Worm (Caenorhabditis elegans) whole organism, L3 larva: Measurements from ENCODE around the gene K12H6.2.

ENCODE experiments used
- R02D3.7 ChIP-seq: fragments of 150-350 bp; optimal IDR thresholded peaks from 2 replicates; lab custom pipeline; 2014; ENCODE audit warnings: missing biosample characterization, missing genetic modification characterization
- ZK546.5 ChIP-seq: sonication (generic microtip); optimal IDR thresholded peaks from 2 replicates; lab custom pipeline; 2017; ENCODE audit warnings: missing biosample characterization, missing genetic modification characterization
- aly-2 ChIP-seq: fragments of 150-350 bp; optimal IDR thresholded peaks from 2 replicates; lab custom pipeline; 2014; ENCODE audit warnings: missing biosample characterization, missing genetic modification characterization
- ceh-16 ChIP-seq: sonication (generic microtip); optimal IDR thresholded peaks from 2 replicates; lab custom pipeline; 2017; ENCODE audit warnings: missing biosample characterization, missing genetic modification characterization
- ceh-28 ChIP-seq: fragments of 150-350 bp; optimal IDR thresholded peaks from 2 replicates; lab custom pipeline; 2014; ENCODE audit warnings: missing biosample characterization, missing genetic modification reagents, missing genetic modification characterization
- ceh-82 ChIP-seq: fragments of 150-350 bp; optimal IDR thresholded peaks from 2 replicates; lab custom pipeline; 2014; ENCODE audit warnings: missing biosample characterization, missing genetic modification characterization
- ceh-9 ChIP-seq: sonication (generic microtip); optimal IDR thresholded peaks from 2 replicates; lab custom pipeline; 2018; ENCODE audit warnings: missing biosample characterization, missing genetic modification characterization
- egl-27 ChIP-seq: sonication (generic microtip); optimal IDR thresholded peaks from 4 replicates; lab custom pipeline; 2017; ENCODE audit warnings: missing biosample characterization, missing genetic modification reagents, missing genetic modification characterization
- egl-5 ChIP-seq: fragments of 150-350 bp; optimal IDR thresholded peaks from 2 replicates; lab custom pipeline; 2017; ENCODE audit warnings: missing biosample characterization, missing genetic modification reagents, missing genetic modification characterization, inconsistent platforms
- elt-1 ChIP-seq: fragments of 150-350 bp; optimal IDR thresholded peaks from 2 replicates; lab custom pipeline; 2014; ENCODE audit warnings: missing biosample characterization, missing genetic modification characterization
- elt-2 ChIP-seq: sonication (generic microtip); optimal IDR thresholded peaks from 2 replicates; lab custom pipeline; 2016; ENCODE audit warnings: missing genetic modification reagents, mild to moderate bottlenecking, missing genetic modification characterization, missing compliant biosample characterization
- eor-1 ChIP-seq, 2 experiments: fragments of 150-350 bp; optimal IDR thresholded peaks; 2 replicates each; lab custom pipeline; 2014 to 2018; ENCODE audit warnings: missing biosample characterization in 2 of 2, missing genetic modification characterization in 2 of 2
- fkh-10 ChIP-seq: sonication (generic microtip); optimal IDR thresholded peaks from 2 replicates; lab custom pipeline; 2017; ENCODE audit warnings: missing biosample characterization, missing genetic modification reagents, missing genetic modification characterization
- fkh-2 ChIP-seq: fragments of 150-350 bp; optimal IDR thresholded peaks from 2 replicates; lab custom pipeline; 2014; ENCODE audit warnings: missing biosample characterization, missing genetic modification reagents, missing genetic modification characterization
- fos-1 ChIP-seq: fragments of 150-350 bp; optimal IDR thresholded peaks from 2 replicates; lab custom pipeline; 2014; ENCODE audit warnings: missing biosample characterization, missing genetic modification characterization
- hmg-11 ChIP-seq: sonication (generic microtip); optimal IDR thresholded peaks from 2 replicates; lab custom pipeline; 2016; ENCODE audit warnings: missing genetic modification characterization, missing compliant biosample characterization
- jun-1 ChIP-seq: fragments of 150-350 bp; optimal IDR thresholded peaks from 2 replicates; lab custom pipeline; 2014; ENCODE audit warnings: missing biosample characterization, missing genetic modification reagents, missing genetic modification characterization
- lin-15B ChIP-seq: fragments of 150-350 bp; optimal IDR thresholded peaks from 2 replicates; lab custom pipeline; 2014; ENCODE audit warnings: missing biosample characterization, missing genetic modification characterization
- lin-39 ChIP-seq: fragments of 150-350 bp; optimal IDR thresholded peaks from 2 replicates; lab custom pipeline; 2018; ENCODE audit warnings: missing biosample characterization, missing genetic modification reagents, missing genetic modification characterization
- lsy-12 ChIP-seq: sonication (generic microtip); optimal IDR thresholded peaks from 2 replicates; lab custom pipeline; 2016; ENCODE audit warnings: mild to moderate bottlenecking, missing genetic modification characterization, missing compliant biosample characterization
- mml-1 ChIP-seq: fragments of 150-350 bp; sonication (generic microtip); optimal IDR thresholded peaks from 3 replicates; lab custom pipeline; 2014; ENCODE audit warnings: missing biosample characterization, missing genetic modification characterization
- nfya-1 ChIP-seq: sonication (generic microtip); optimal IDR thresholded peaks from 2 replicates; lab custom pipeline; 2017; ENCODE audit warnings: missing genetic modification characterization, mild to moderate bottlenecking, missing compliant biosample characterization, antibody characterized with exemption, moderate library complexity; ENCODE audit not compliant: insufficient read depth
- nhr-11 ChIP-seq: fragments of 150-350 bp; optimal IDR thresholded peaks from 2 replicates; lab custom pipeline; 2014; ENCODE audit warnings: missing biosample characterization, missing genetic modification characterization
- nhr-12 ChIP-seq: fragments of 150-350 bp; optimal IDR thresholded peaks from 2 replicates; lab custom pipeline; 2014; ENCODE audit warnings: missing biosample characterization, missing genetic modification characterization
- nhr-23 ChIP-seq: fragments of 150-350 bp; optimal IDR thresholded peaks from 2 replicates; lab custom pipeline; 2014; ENCODE audit warnings: missing biosample characterization, missing genetic modification reagents, missing genetic modification characterization
- nhr-28 ChIP-seq: fragments of 150-350 bp; optimal IDR thresholded peaks from 2 replicates; lab custom pipeline; 2014; ENCODE audit warnings: missing biosample characterization, missing genetic modification characterization
- nhr-43 ChIP-seq: sonication (generic microtip); optimal IDR thresholded peaks from 2 replicates; lab custom pipeline; 2016; ENCODE audit warnings: mild to moderate bottlenecking, missing genetic modification characterization, missing compliant biosample characterization; ENCODE audit not compliant: poor library complexity, severe bottlenecking
- nhr-67 ChIP-seq: fragments of 150-350 bp; optimal IDR thresholded peaks from 2 replicates; lab custom pipeline; 2014; ENCODE audit warnings: missing biosample characterization, missing genetic modification characterization
- nhr-77 ChIP-seq: fragments of 150-350 bp; optimal IDR thresholded peaks from 2 replicates; lab custom pipeline; 2014; ENCODE audit warnings: missing biosample characterization, missing genetic modification characterization
- pha-4 ChIP-seq: fragments of 150-350 bp; optimal IDR thresholded peaks from 2 replicates; lab custom pipeline; 2014; ENCODE audit warnings: missing biosample characterization, missing genetic modification reagents, missing genetic modification characterization
- pqm-1 ChIP-seq: fragments of 150-350 bp; optimal IDR thresholded peaks from 2 replicates; lab custom pipeline; 2017; ENCODE audit warnings: missing biosample characterization, missing genetic modification characterization, inconsistent platforms
- sea-2 ChIP-seq: fragments of 150-350 bp; sonication (generic microtip); optimal IDR thresholded peaks from 4 replicates; lab custom pipeline; 2014; ENCODE audit warnings: missing biosample characterization, missing genetic modification reagents, missing genetic modification characterization
- skn-1 ChIP-seq: fragments of 150-350 bp; optimal IDR thresholded peaks from 2 replicates; lab custom pipeline; 2014; ENCODE audit warnings: missing biosample characterization, missing genetic modification characterization
- tbx-2 ChIP-seq: sonication (generic microtip); optimal IDR thresholded peaks from 2 replicates; lab custom pipeline; 2016; ENCODE audit warnings: mild to moderate bottlenecking, missing genetic modification characterization, missing compliant biosample characterization
- unc-39 ChIP-seq: sonication (generic microtip); optimal IDR thresholded peaks from 4 replicates; lab custom pipeline; 2017; ENCODE audit warnings: missing biosample characterization, missing genetic modification characterization
- unc-62 ChIP-seq: fragments of 150-350 bp; sonication (generic microtip); optimal IDR thresholded peaks from 4 replicates; lab custom pipeline; 2014; ENCODE audit warnings: missing biosample characterization, missing genetic modification reagents, missing genetic modification characterization
- zag-1 ChIP-seq: fragments of 150-350 bp; optimal IDR thresholded peaks from 2 replicates; lab custom pipeline; 2014; ENCODE audit warnings: missing biosample characterization, missing genetic modification characterization
- ztf-11 ChIP-seq: fragments of 150-350 bp; optimal IDR thresholded peaks from 2 replicates; lab custom pipeline; 2014; ENCODE audit warnings: missing biosample characterization, missing genetic modification characterization
- ztf-4 ChIP-seq: fragments of 150-350 bp; optimal IDR thresholded peaks from 2 replicates; lab custom pipeline; 2014; ENCODE audit warnings: missing biosample characterization, missing genetic modification characterization

The K12H6.2 gene

ce11 chrII:2795413-2795812, 19.9 kb downstream of the K12H6.2 start:
- TF ChIP-seq nhr-77 (tag; lab: Kevin White, UChicago): no peak
- peak; percentile 75 for TF ChIP-seq ceh-28 (tag; lab: Kevin White, UChicago)
- TF ChIP-seq, all 47 proteins: peak for 1

- TF ChIP-seq eor-1 (tag; optimal IDR thresholded peaks at IDR 0.05; lab: Kevin White, UChicago) (no peak), aly-2 (tag; lab: Kevin White, UChicago) (no peak), nhr-77 (tag; lab: Kevin White, UChicago) (no peak), fos-1 (no peak), R02D3.7 (no peak), elt-1 (tag; lab: Kevin White, UChicago) (no peak), lin-15B (tag; lab: Kevin White, UChicago) (no peak), pqm-1 (tag; lab: Kevin White, UChicago) (no peak), nfya-1 (no peak), egl-5 (tag; lab: Kevin White, UChicago) (no peak), elt-2 (no peak), jun-1 (tag; lab: Kevin White, UChicago) (no peak), sea-2 (GFP tag; lab: Kevin White, UChicago) (no peak), lsy-12 (tag; lab: Kevin White, UChicago) (no peak), nhr-11 (tag; lab: Kevin White, UChicago) (no peak), nhr-28 (tag; lab: Kevin White, UChicago) (no peak), zag-1 (tag; lab: Kevin White, UChicago) (no peak), egl-27 (no peak), ztf-11 (tag; lab: Kevin White, UChicago) (no peak)
Measured at ce11 chrII:2791693-2792092, 23.7 kb downstream of the K12H6.2 start.

- TF ChIP-seq jun-1 (tag; lab: Kevin White, UChicago): no peak
- no peak for TF ChIP-seq ceh-9 (tag; lab: Kevin White, UChicago)
- TF ChIP-seq R02D3.7: no peak
- no peak for TF ChIP-seq egl-5 (tag; lab: Kevin White, UChicago)
- TF ChIP-seq nhr-67 (tag; lab: Kevin White, UChicago): no peak
- no peak for TF ChIP-seq lsy-12 (tag; lab: Kevin White, UChicago)
- TF ChIP-seq nfya-1: no peak
Measured at ce11 chrII:2787849-2788248, 27.5 kb downstream of the K12H6.2 start.

ce11 chrII:2787031-2787512, 28.3 kb downstream of the K12H6.2 start, which contains the start of the genes F08D12.12 and srpa-72:
Gene F08D12.12, minus strand, starts transcription at chrII:2787081.
Gene srpa-72, plus strand, starts transcription at chrII:2787481.
- TF ChIP-seq ceh-82 (no peak), sea-2 (GFP tag; lab: Kevin White, UChicago) (no peak), lin-39 (tag; lab: Kevin White, UChicago) (peak; percentile 63), ceh-28 (tag; lab: Kevin White, UChicago) (no peak), elt-2 (peak; percentile 21), lin-15B (tag; lab: Kevin White, UChicago) (peak; percentile 47), ZK546.5 (no peak), unc-62 (GFP tag; lab: Kevin White, UChicago) (no peak), ztf-4 (no peak), fkh-2 (tag; lab: Kevin White, UChicago) (no peak), hmg-11 (tag; lab: Kevin White, UChicago) (peak; percentile 85), ceh-9 (tag; lab: Kevin White, UChicago) (no peak), skn-1 (tag; lab: Kevin White, UChicago) (no peak), mml-1 (tag; lab: Kevin White, UChicago) (no peak), jun-1 (tag; lab: Kevin White, UChicago) (no peak)
- TF ChIP-seq, all 47 proteins: peak for 4

- TF ChIP-seq lsy-12 (tag; lab: Kevin White, UChicago): no peak
- no peak for TF ChIP-seq egl-5 (tag; lab: Kevin White, UChicago)
- TF ChIP-seq tbx-2 (tag; lab: Kevin White, UChicago): no peak
- TF ChIP-seq, all 47 proteins: peak for 0
Measured at ce11 chrII:2785787-2786186, 29.6 kb downstream of the K12H6.2 start.

ce11 chrII:2783380-2783779, 32.0 kb downstream of the K12H6.2 start:
- TF ChIP-seq lin-15B (tag; lab: Kevin White, UChicago) (no peak), fkh-10 (GFP tag; lab: Kevin White, UChicago) (no peak), ceh-16 (tag; lab: Kevin White, UChicago) (no peak), pha-4 (tag; lab: Kevin White, UChicago) (no peak), unc-39 (no peak), elt-2 (no peak), skn-1 (tag; lab: Kevin White, UChicago) (no peak), nhr-28 (tag; lab: Kevin White, UChicago) (no peak), lin-39 (tag; lab: Kevin White, UChicago) (no peak), sea-2 (GFP tag; lab: Kevin White, UChicago) (no peak), nhr-23 (tag; lab: Kevin White, UChicago) (no peak), ZK546.5 (no peak), pqm-1 (tag; lab: Kevin White, UChicago) (no peak), nhr-43 (tag; lab: Kevin White, UChicago) (no peak), eor-1 (tag; optimal IDR thresholded peaks at IDR 0.05; lab: Kevin White, UChicago) (no peak), nhr-12 (tag; lab: Kevin White, UChicago) (no peak)
